Fruit fly (Drosophila melanogaster) whole organism, embryonic: ENCODE data around the gene Sld5.

Source experiments
- Antp ChIP-seq: fragments of 200-800 bp; sonication (Bioruptor generic); optimal IDR thresholded peaks from 3 replicates; lab custom pipeline; 2016; ENCODE audit warnings: missing biosample characterization, missing genetic modification characterization
- CG11696 ChIP-seq: fragments of 200-800 bp; sonication (Bioruptor generic); IDR thresholded peaks from 2 replicates; pipeline ENCODE4 v1.3.6; 2022; ENCODE audit warnings: missing biosample characterization, missing genetic modification characterization
- CG12942 ChIP-seq: fragments of 200-800 bp; sonication (Bioruptor generic); optimal IDR thresholded peaks from 3 replicates; lab custom pipeline; 2016; ENCODE audit warnings: missing biosample characterization, missing genetic modification characterization
- CG13296 ChIP-seq: fragments of 200-800 bp; sonication (Bioruptor generic); optimal IDR thresholded peaks from 3 replicates; lab custom pipeline; 2018; ENCODE audit warnings: missing biosample characterization, mild to moderate bottlenecking, missing genetic modification characterization
- CG14860 ChIP-seq: fragments of 200-800 bp; sonication (Bioruptor generic); IDR thresholded peaks from 3 replicates; pipeline ENCODE4 v1.3.6; 2022; ENCODE audit warnings: missing biosample characterization, missing genetic modification characterization; ENCODE audit not compliant: partially characterized antibody
- CG15269 ChIP-seq: fragments of 200-800 bp; sonication (Bioruptor generic); optimal IDR thresholded peaks from 2 replicates; lab custom pipeline; 2018; ENCODE audit warnings: missing biosample characterization, mild to moderate bottlenecking, missing genetic modification characterization, moderate library complexity
- CG17802 ChIP-seq: fragments of 200-800 bp; sonication (Bioruptor generic); optimal IDR thresholded peaks from 2 replicates; lab custom pipeline; 2018; ENCODE audit warnings: missing biosample characterization, mild to moderate bottlenecking, missing genetic modification characterization, moderate library complexity
- CG18476 ChIP-seq: fragments of 200-800 bp; sonication (Bioruptor generic); optimal IDR thresholded peaks from 2 replicates; lab custom pipeline; 2016; ENCODE audit warnings: missing biosample characterization, mild to moderate bottlenecking, missing genetic modification characterization
- CG2678 ChIP-seq: fragments of 200-800 bp; sonication (Bioruptor generic); optimal IDR thresholded peaks from 3 replicates; lab custom pipeline; 2019; ENCODE audit warnings: missing biosample characterization, mild to moderate bottlenecking, missing genetic modification characterization, moderate library complexity
- CG2875 ChIP-seq: fragments of 200-800 bp; sonication (Bioruptor generic); optimal IDR thresholded peaks from 2 replicates; lab custom pipeline; 2017; ENCODE audit warnings: missing biosample characterization, mild to moderate bottlenecking, missing genetic modification characterization, missing genetic modification reagents
- CG31441 ChIP-seq: fragments of 200-800 bp; sonication (Bioruptor generic); IDR thresholded peaks from 2 replicates; pipeline ENCODE4 v1.3.6; 2022; ENCODE audit warnings: missing biosample characterization, missing genetic modification characterization
- CG34224 ChIP-seq: fragments of 200-800 bp; sonication (Bioruptor generic); IDR thresholded peaks from 3 replicates; pipeline ENCODE4 v1.3.6; 2022; ENCODE audit warnings: missing biosample characterization, missing genetic modification characterization; ENCODE audit not compliant: partially characterized antibody
- CG4424 ChIP-seq: fragments of 200-800 bp; sonication (Bioruptor generic); optimal IDR thresholded peaks from 3 replicates; lab custom pipeline; 2016; ENCODE audit warnings: missing biosample characterization, missing genetic modification characterization
- CG4730 ChIP-seq: fragments of 200-800 bp; sonication (Bioruptor generic); IDR thresholded peaks from 2 replicates; pipeline ENCODE4 v1.3.6; 2022; ENCODE audit warnings: missing biosample characterization, missing genetic modification characterization
- CG5180 ChIP-seq: fragments of 200-800 bp; sonication (Bioruptor generic); optimal IDR thresholded peaks from 3 replicates; lab custom pipeline; 2017; ENCODE audit warnings: missing biosample characterization, missing genetic modification characterization, mild to moderate bottlenecking, moderate library complexity, missing genetic modification reagents
- CG6813 ChIP-seq: fragments of 200-800 bp; sonication (Bioruptor generic); optimal IDR thresholded peaks from 2 replicates; lab custom pipeline; 2017; ENCODE audit warnings: missing biosample characterization, missing genetic modification characterization, mild to moderate bottlenecking, moderate library complexity, missing genetic modification reagents
- CG8924 ChIP-seq: fragments of 200-800 bp; optimal IDR thresholded peaks from 3 replicates; lab custom pipeline; 2019; ENCODE audit warnings: missing biosample characterization, mild to moderate bottlenecking, missing genetic modification characterization, moderate library complexity
- CG9876 ChIP-seq: fragments of 200-800 bp; sonication (Bioruptor generic); optimal IDR thresholded peaks from 2 replicates; lab custom pipeline; 2016; ENCODE audit warnings: missing biosample characterization, missing genetic modification characterization
- CTCF ChIP-seq: fragments of 200-800 bp; sonication (Bioruptor generic); optimal IDR thresholded peaks from 2 replicates; lab custom pipeline; 2017; ENCODE audit warnings: missing biosample characterization, mild to moderate bottlenecking, missing genetic modification characterization, moderate library complexity
- Fer2 ChIP-seq: fragments of 200-800 bp; sonication (Bioruptor generic); optimal IDR thresholded peaks from 2 replicates; lab custom pipeline; 2018; ENCODE audit warnings: missing biosample characterization, mild to moderate bottlenecking, missing genetic modification characterization, moderate library complexity
- HmgD ChIP-seq: fragments of 200-800 bp; sonication (Bioruptor generic); optimal IDR thresholded peaks from 3 replicates; lab custom pipeline; 2016; ENCODE audit warnings: missing biosample characterization, missing genetic modification characterization
- Lpt ChIP-seq: fragments of >200 bp; optimal IDR thresholded peaks from 2 replicates; lab custom pipeline; 2018; ENCODE audit warnings: missing biosample characterization, missing genetic modification characterization
- MTF-1 ChIP-seq: fragments of 200-800 bp; sonication (Bioruptor generic); optimal IDR thresholded peaks from 2 replicates; lab custom pipeline; 2018; ENCODE audit warnings: missing biosample characterization, mild to moderate bottlenecking, missing genetic modification characterization, borderline replicate concordance
- NK7.1 ChIP-seq: fragments of 200-800 bp; sonication (Bioruptor generic); optimal IDR thresholded peaks from 3 replicates; lab custom pipeline; 2016; ENCODE audit warnings: missing biosample characterization, missing genetic modification characterization
- Nf-YC ChIP-seq: fragments of 200-800 bp; optimal IDR thresholded peaks from 3 replicates; lab custom pipeline; 2019; ENCODE audit warnings: missing biosample characterization, mild to moderate bottlenecking, missing genetic modification characterization, moderate library complexity
- Pdp1 ChIP-seq, 2 experiments: fragments of 200-800 bp; sonication (Bioruptor generic); optimal IDR thresholded peaks; 3 replicates each; lab custom pipeline; 2016; ENCODE audit warnings: missing biosample characterization in 2 of 2, missing genetic modification characterization in 2 of 2, mild to moderate bottlenecking in 1 of 2, moderate library complexity in 1 of 2
- Sin3A ChIP-seq: fragments of >200 bp; optimal IDR thresholded peaks from 2 replicates; lab custom pipeline; 2018
- Ssrp ChIP-seq: fragments of 200-800 bp; sonication (Bioruptor generic); optimal IDR thresholded peaks from 2 replicates; lab custom pipeline; 2018; ENCODE audit warnings: missing biosample characterization, mild to moderate bottlenecking, missing genetic modification characterization, moderate library complexity
- chn ChIP-seq: fragments of 200-800 bp; sonication (Bioruptor generic); optimal IDR thresholded peaks from 2 replicates; lab custom pipeline; 2016; ENCODE audit warnings: missing biosample characterization, missing genetic modification characterization
- ci ChIP-seq: fragments of 200-800 bp; sonication (Bioruptor generic); IDR thresholded peaks from 3 replicates; pipeline ENCODE4 v1.3.6; 2022; ENCODE audit warnings: missing biosample characterization, missing genetic modification characterization
- dmrt99B ChIP-seq: fragments of 200-800 bp; sonication (Bioruptor generic); optimal IDR thresholded peaks from 2 replicates; lab custom pipeline; 2018; ENCODE audit warnings: missing biosample characterization, mild to moderate bottlenecking, missing genetic modification characterization, moderate library complexity
- eve ChIP-seq, 2 experiments: fragments of >200 bp; optimal IDR thresholded peaks; 2 replicates each; lab custom pipeline; 2017; ENCODE audit warnings: missing biosample characterization in 2 of 2, missing genetic modification characterization in 2 of 2
- exex ChIP-seq: fragments of 200-800 bp; sonication (Bioruptor generic); optimal IDR thresholded peaks from 4 replicates; lab custom pipeline; 2018; ENCODE audit warnings: missing biosample characterization, mild to moderate bottlenecking, missing genetic modification characterization, moderate library complexity
- gcm ChIP-seq: fragments of 200-800 bp; sonication (Bioruptor generic); optimal IDR thresholded peaks from 2 replicates; lab custom pipeline; 2019; ENCODE audit warnings: missing biosample characterization, mild to moderate bottlenecking, missing genetic modification characterization, moderate library complexity
- jigr1 ChIP-seq: fragments of 200-800 bp; sonication (Bioruptor generic); IDR thresholded peaks from 3 replicates; pipeline ENCODE4 v1.3.6; 2022; ENCODE audit warnings: missing biosample characterization, missing genetic modification characterization
- luna ChIP-seq: fragments of 200-800 bp; sonication (Bioruptor generic); optimal IDR thresholded peaks from 2 replicates; lab custom pipeline; 2016; ENCODE audit warnings: missing biosample characterization, missing genetic modification characterization
- nau ChIP-seq: fragments of 200-800 bp; sonication (Bioruptor generic); optimal IDR thresholded peaks from 3 replicates; lab custom pipeline; 2017; ENCODE audit warnings: missing biosample characterization, mild to moderate bottlenecking, missing genetic modification characterization, missing genetic modification reagents
- org-1 ChIP-seq: fragments of 200-800 bp; sonication (Bioruptor generic); optimal IDR thresholded peaks from 2 replicates; lab custom pipeline; 2017; ENCODE audit warnings: missing biosample characterization, missing genetic modification characterization
- pb ChIP-seq: fragments of 200-800 bp; sonication (Bioruptor generic); optimal IDR thresholded peaks from 3 replicates; lab custom pipeline; 2016; ENCODE audit warnings: missing biosample characterization, missing genetic modification characterization
- peb ChIP-seq: fragments of 200-800 bp; sonication (Bioruptor generic); IDR thresholded peaks from 2 replicates; pipeline ENCODE4 v1.3.6; 2022; ENCODE audit warnings: missing biosample characterization, missing genetic modification characterization
- ro ChIP-seq: fragments of 200-800 bp; sonication (Bioruptor generic); IDR thresholded peaks from 2 replicates; pipeline ENCODE4 v1.3.6; 2022; ENCODE audit warnings: missing biosample characterization, missing genetic modification characterization
- row ChIP-seq: fragments of 200-800 bp; sonication (Bioruptor generic); IDR thresholded peaks from 3 replicates; pipeline ENCODE4 v1.3.6; 2022; ENCODE audit warnings: missing biosample characterization, missing genetic modification characterization
- slou ChIP-seq: fragments of 200-800 bp; sonication (Bioruptor generic); optimal IDR thresholded peaks from 3 replicates; lab custom pipeline; 2016; ENCODE audit warnings: missing biosample characterization, missing genetic modification characterization
- tna ChIP-seq: fragments of 200-800 bp; sonication (Bioruptor generic); IDR thresholded peaks from 2 replicates; pipeline ENCODE4 v1.3.6; 2022; ENCODE audit warnings: missing biosample characterization, missing genetic modification characterization; ENCODE audit not compliant: partially characterized antibody
- trh ChIP-seq: fragments of 200-800 bp; sonication (Bioruptor generic); optimal IDR thresholded peaks from 2 replicates; lab custom pipeline; 2016; ENCODE audit warnings: missing biosample characterization, missing genetic modification characterization
- ttk ChIP-seq: fragments of 200-800 bp; sonication (Bioruptor generic); IDR thresholded peaks from 2 replicates; pipeline ENCODE4 v2.1.2; 2022; ENCODE audit warnings: missing biosample characterization, missing genetic modification characterization
- wek ChIP-seq: fragments of 200-800 bp; sonication (Bioruptor generic); optimal IDR thresholded peaks from 3 replicates; lab custom pipeline; 2018; ENCODE audit warnings: missing biosample characterization, mild to moderate bottlenecking, missing genetic modification characterization, moderate library complexity
- wor ChIP-seq: fragments of 200-800 bp; sonication (Bioruptor generic); IDR thresholded peaks from 2 replicates; pipeline ENCODE4 v1.3.6; 2022; ENCODE audit warnings: missing biosample characterization, missing genetic modification characterization
- zen ChIP-seq: fragments of 200-800 bp; sonication (Bioruptor generic); optimal IDR thresholded peaks from 3 replicates; lab custom pipeline; 2018; ENCODE audit warnings: missing biosample characterization, mild to moderate bottlenecking, missing genetic modification characterization, moderate library complexity

Sld5 gene

dm6 chr3R:26017771-26018731 lies 38.3 kb downstream of the Sld5 start (continued):
- TF ChIP-seq jigr1 (no peak), luna (GFP tag; lab: Kevin White, UChicago) (no peak), row (peak; percentile 72), CG12942 (peak; percentile 47), CG2875 (GFP tag; lab: Kevin White, UChicago) (peak; percentile 86), slou (GFP tag; lab: Kevin White, UChicago) (peak; percentile 1), CG4424 (GFP tag; lab: Kevin White, UChicago) (peak; percentile 83), MTF-1 (GFP tag; lab: Kevin White, UChicago) (no peak), Pdp1 (GFP tag; optimal IDR thresholded peaks at IDR 0.05; lab: Kevin White, UChicago) (peak in 1 of 2 experiments; percentile 10), CG9876 (GFP tag; lab: Kevin White, UChicago) (no peak), Lpt (GFP tag; lab: Kevin White, UChicago) (no peak), CG14860 (GFP tag; lab: Robert Waterston, UW) (no peak), ci (GFP tag; lab: Robert Waterston, UW) (peak; percentile 52; the same call in 1 of the 3 replicates), CG8924 (tag; lab: Kevin White, UChicago) (peak; percentile 89), CG2678 (tag; lab: Kevin White, UChicago) (peak; percentile 87), Nf-YC (tag; lab: Kevin White, UChicago) (no peak), wek (GFP tag; lab: Kevin White, UChicago) (no peak), dmrt99B (tag; lab: Kevin White, UChicago) (peak; percentile 89), CG31441 (GFP tag; lab: Robert Waterston, UW) (peak; percentile 96), exex (no peak), tna (no peak), CTCF (GFP tag; lab: Kevin White, UChicago) (no peak), CG4730 (GFP tag; lab: Robert Waterston, UW) (no peak; the same call in none of the 2 replicates), zen (peak; percentile 95), CG15269 (tag; lab: Kevin White, UChicago) (peak; percentile 75), nau (peak; percentile 55), chn (GFP tag; lab: Kevin White, UChicago) (no peak), CG34224 (no peak), gcm (GFP tag; lab: Kevin White, UChicago) (peak; percentile 91), HmgD (no peak), Fer2 (tag; lab: Kevin White, UChicago) (no peak), Ssrp (tag; lab: Kevin White, UChicago) (peak; percentile 92), eve (GFP tag; optimal IDR thresholded peaks at IDR 0.05; lab: Kevin White, UChicago) (no peak), CG6813 (GFP tag; lab: Kevin White, UChicago) (peak; percentile 78), Antp (peak; percentile 20), CG11696 (GFP tag; lab: Robert Waterston, UW) (no peak), trh (GFP tag; lab: Kevin White, UChicago) (peak; percentile 9), ro (peak; percentile 39; the same call in 1 of the 2 replicates), pb (GFP tag; lab: Kevin White, UChicago) (no peak), CG18476 (GFP tag; lab: Kevin White, UChicago) (peak; percentile 88), wor (GFP tag; lab: Robert Waterston, UW) (peak; percentile 43; the same call in 1 of the 2 replicates), CG5180 (GFP tag; lab: Kevin White, UChicago) (peak; percentile 47), Sin3A (lab: Kevin White, UChicago) (no peak), org-1 (peak; percentile 77), CG17802 (tag; lab: Kevin White, UChicago) (peak; percentile 10), NK7.1 (GFP tag; lab: Kevin White, UChicago) (no peak), ttk (GFP tag; lab: Robert Waterston, UW) (peak; percentile 73), peb (GFP tag; lab: Robert Waterston, UW) (peak; percentile 43; the same call in 1 of the 2 replicates), CG13296 (peak; percentile 32)
